Worm (Caenorhabditis elegans): ENCODE measurements around the gene npr-3.

ce11 chrIV:11410084-11410483 is 49.7 kb upstream of the npr-3 start, which contains the start of gene gfat-2:
- TF ChIP-seq sox-2 (GFP tag; IDR thresholded peaks at IDR 0.05) (no peak), ets-4 (tag; optimal IDR thresholded peaks at IDR 0.05) (no peak), pha-4 (tag; optimal IDR thresholded peaks at IDR 0.05) (no peak), rnt-1 (tag; optimal IDR thresholded peaks at IDR 0.05) (no peak), pag-3 (tag; optimal IDR thresholded peaks at IDR 0.05; ENCODE audit: borderline replicate concordance) (no peak), C08G9.2 (tag; optimal IDR thresholded peaks at IDR 0.05) (no peak), ama-1 (optimal IDR thresholded peaks at IDR 0.05) (no peak), nhr-232 (tag; optimal IDR thresholded peaks at IDR 0.05) (no peak), ahr-1 (tag; optimal IDR thresholded peaks at IDR 0.05) (no peak), nhr-11 (tag; optimal IDR thresholded peaks at IDR 0.05) (no peak), ref-2 (tag; optimal IDR thresholded peaks at IDR 0.05) (no peak), unc-55 (GFP tag; optimal IDR thresholded peaks at IDR 0.05) (no peak), odd-2 (tag; optimal IDR thresholded peaks at IDR 0.05) (no peak)
